Worm (Caenorhabditis elegans) whole organism, L3 larva: Measurements from ENCODE around the gene Y17G7B.12.

Source experiments
- ama-1 ChIP-seq: fragments of 150-350 bp; optimal IDR thresholded peaks from 2 replicates; lab custom pipeline; 2018
- ceh-16 ChIP-seq: sonication (generic microtip); optimal IDR thresholded peaks from 2 replicates; lab custom pipeline; 2017; ENCODE audit warnings: missing biosample characterization, missing genetic modification characterization
- egl-27 ChIP-seq: sonication (generic microtip); optimal IDR thresholded peaks from 4 replicates; lab custom pipeline; 2017; ENCODE audit warnings: missing biosample characterization, missing genetic modification reagents, missing genetic modification characterization
- elt-2 ChIP-seq: sonication (generic microtip); optimal IDR thresholded peaks from 2 replicates; lab custom pipeline; 2016; ENCODE audit warnings: missing genetic modification reagents, mild to moderate bottlenecking, missing genetic modification characterization, missing compliant biosample characterization
- fkh-10 ChIP-seq: sonication (generic microtip); optimal IDR thresholded peaks from 2 replicates; lab custom pipeline; 2017; ENCODE audit warnings: missing biosample characterization, missing genetic modification reagents, missing genetic modification characterization
- fos-1 ChIP-seq: fragments of 150-350 bp; optimal IDR thresholded peaks from 2 replicates; lab custom pipeline; 2014; ENCODE audit warnings: missing biosample characterization, missing genetic modification characterization
- jun-1 ChIP-seq: fragments of 150-350 bp; optimal IDR thresholded peaks from 2 replicates; lab custom pipeline; 2014; ENCODE audit warnings: missing biosample characterization, missing genetic modification reagents, missing genetic modification characterization
- lin-15B ChIP-seq: fragments of 150-350 bp; optimal IDR thresholded peaks from 2 replicates; lab custom pipeline; 2014; ENCODE audit warnings: missing biosample characterization, missing genetic modification characterization
- lsy-12 ChIP-seq: sonication (generic microtip); optimal IDR thresholded peaks from 2 replicates; lab custom pipeline; 2016; ENCODE audit warnings: mild to moderate bottlenecking, missing genetic modification characterization, missing compliant biosample characterization
- mdl-1 ChIP-seq: fragments of 150-350 bp; optimal IDR thresholded peaks from 2 replicates; lab custom pipeline; 2014; ENCODE audit warnings: missing biosample characterization, missing genetic modification characterization
- nhr-11 ChIP-seq: fragments of 150-350 bp; optimal IDR thresholded peaks from 2 replicates; lab custom pipeline; 2014; ENCODE audit warnings: missing biosample characterization, missing genetic modification characterization
- pha-4 ChIP-seq: fragments of 150-350 bp; optimal IDR thresholded peaks from 2 replicates; lab custom pipeline; 2014; ENCODE audit warnings: missing biosample characterization, missing genetic modification reagents, missing genetic modification characterization
- ztf-11 ChIP-seq: fragments of 150-350 bp; optimal IDR thresholded peaks from 2 replicates; lab custom pipeline; 2014; ENCODE audit warnings: missing biosample characterization, missing genetic modification characterization

ce11 chrII:11977363-11977762 lies 46.3 kb upstream of the Y17G7B.12 start, which contains the start of gene Y17G7B.21:
- TF ChIP-seq pha-4 (tag; lab: Kevin White, UChicago) (no peak), lsy-12 (peak; percentile 7), fos-1 (tag; lab: Kevin White, UChicago) (no peak), lin-15B (tag; lab: Kevin White, UChicago) (no peak), nhr-11 (tag; lab: Kevin White, UChicago) (no peak), egl-27 (tag; lab: Kevin White, UChicago) (no peak), ama-1 (lab: Kevin White, UChicago) (peak; percentile 72), ztf-11 (tag; lab: Kevin White, UChicago) (no peak), jun-1 (tag; lab: Kevin White, UChicago) (no peak), fkh-10 (no peak), mdl-1 (tag; lab: Kevin White, UChicago) (no peak), elt-2 (tag; lab: Kevin White, UChicago) (no peak), ceh-16 (tag; lab: Kevin White, UChicago) (no peak)
